Worm (Caenorhabditis elegans): Measurements from ENCODE around the gene arrd-28.
A peak's percentile ranks its signal among the peaks of the same experiment; 100 is the strongest.

ce11 chrX:10155127-10155526 lies 28.7 kb upstream of the arrd-28 start:
- TF ChIP-seq ces-1 (GFP tag; optimal IDR thresholded peaks at IDR 0.05): peak; percentile 76
- no peak for TF ChIP-seq snpc-4 (tag; optimal IDR thresholded peaks at IDR 0.05)
- TF ChIP-seq ceh-83 (GFP tag; optimal IDR thresholded peaks at IDR 0.05): no peak
- TF ChIP-seq ztf-11 (tag; optimal IDR thresholded peaks at IDR 0.05): no peak
- TF ChIP-seq mep-1 (tag; optimal IDR thresholded peaks at IDR 0.05): no peak

Measured in whole organism, mixed stage, embryonic.